Worm (Caenorhabditis elegans) whole organism, early embryonic: Measurements from ENCODE around the gene arrd-25.

ENCODE experiments used
- ama-1 ChIP-seq: fragments of 150-350 bp; optimal IDR thresholded peaks from 2 replicates; lab custom pipeline; 2014
- flt-1 ChIP-seq: fragments of 200-800 bp; sonication (Bioruptor generic); IDR thresholded peaks from 2 replicates; pipeline ENCODE4 v1.3.6; 2022; ENCODE audit warnings: missing genetic modification characterization, missing compliant biosample characterization
- hmg-4 ChIP-seq: fragments of 200-800 bp; sonication (Bioruptor generic); optimal IDR thresholded peaks from 2 replicates; lab custom pipeline; 2018; ENCODE audit warnings: mild to moderate bottlenecking, missing genetic modification characterization, missing compliant biosample characterization
- hnd-1 ChIP-seq: sonication (generic microtip); optimal IDR thresholded peaks from 2 replicates; lab custom pipeline; 2016; ENCODE audit warnings: missing genetic modification characterization, missing compliant biosample characterization
- tbx-11 ChIP-seq: fragments of 200-800 bp; sonication (Bioruptor generic); IDR thresholded peaks from 2 replicates; pipeline ENCODE4 v1.3.6; 2022; ENCODE audit warnings: missing genetic modification characterization, missing compliant biosample characterization

ce11 chrX:14054799-14055198, 21.2 kb downstream of the arrd-25 start:
- TF ChIP-seq tbx-11 (GFP tag; lab: Robert Waterston, UW) (no peak), ama-1 (no peak), hnd-1 (tag; lab: Kevin White, UChicago) (no peak), flt-1 (no peak), hmg-4 (GFP tag; lab: Kevin White, UChicago) (no peak)
